Fruit fly (Drosophila melanogaster): Measurements from ENCODE around the gene CG9098.

The CG9098 gene

DNA sequence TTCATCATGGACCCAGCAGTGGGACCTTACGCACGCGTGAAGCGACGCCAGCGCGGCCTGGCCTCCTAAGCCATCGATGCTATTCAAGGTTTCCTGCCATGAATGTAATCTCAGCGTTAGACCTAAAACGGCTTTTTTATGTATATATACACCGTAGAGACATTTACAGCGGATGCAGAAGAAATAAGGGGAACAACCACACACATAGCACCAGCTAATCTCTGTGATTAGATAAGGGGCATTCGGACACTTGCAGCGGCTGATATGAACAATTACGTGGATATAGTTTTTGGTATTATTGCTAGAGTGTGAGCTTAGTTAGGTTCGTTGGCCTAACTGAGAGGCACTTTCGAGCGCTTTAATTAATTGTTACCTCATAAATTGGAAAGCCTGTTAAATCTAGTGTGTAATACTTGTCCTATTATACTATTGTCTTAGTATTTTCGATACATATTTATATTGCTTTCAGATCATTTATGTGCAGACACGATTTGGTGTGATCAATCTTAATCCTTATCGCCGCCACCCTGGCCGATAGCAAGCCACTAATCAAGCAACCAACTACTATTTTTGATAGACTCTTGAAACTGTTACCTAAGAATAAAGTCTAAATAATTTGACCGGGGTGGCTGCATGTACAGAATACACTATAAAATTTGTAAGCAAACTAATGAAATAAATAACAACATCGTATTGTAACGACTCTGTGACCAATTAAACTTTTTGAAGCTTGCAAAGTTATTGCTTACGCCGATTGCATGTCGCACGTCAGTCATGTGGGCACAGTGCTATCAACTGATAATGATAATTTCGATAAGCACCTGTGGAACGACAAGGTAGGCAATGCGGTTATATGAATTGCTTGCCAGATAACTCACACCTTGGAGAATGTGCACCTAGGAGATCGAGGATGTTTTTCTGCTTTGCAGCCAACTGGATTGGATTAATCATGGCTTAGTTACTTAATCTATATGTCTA is 23.7 kb downstream of the CG9098 start (continued):
- TF ChIP-seq trem (tag; optimal IDR thresholded peaks at IDR 0.05) (no peak), exex (tag; optimal IDR thresholded peaks at IDR 0.05) (peak; percentile 78), Hey (tag; optimal IDR thresholded peaks at IDR 0.05) (peak; percentile 98), mirr (GFP tag; optimal IDR thresholded peaks at IDR 0.05) (peak; percentile 37), repo (GFP tag; optimal IDR thresholded peaks at IDR 0.05) (no peak), CG16863 (GFP tag; optimal IDR thresholded peaks at IDR 0.05) (no peak), pho (GFP tag; optimal IDR thresholded peaks at IDR 0.05) (no peak), Abd-B (GFP tag; optimal IDR thresholded peaks at IDR 0.05) (no peak), bbx (GFP tag; IDR thresholded peaks at IDR 0.05; ENCODE audit: partially characterized antibody) (no peak), gem (tag; optimal IDR thresholded peaks at IDR 0.05) (no peak), ara (GFP tag; IDR thresholded peaks at IDR 0.05) (0 out of 2 replicates have a peak, but pooled peaks have one; percentile 31), CG7357 (GFP tag; IDR thresholded peaks at IDR 0.05) (no peak), scrt (GFP tag; optimal IDR thresholded peaks at IDR 0.05) (no peak), pita (GFP tag; optimal IDR thresholded peaks at IDR 0.05) (no peak), CG17568 (GFP tag; optimal IDR thresholded peaks at IDR 0.05) (no peak), CG30403 (GFP tag; optimal IDR thresholded peaks at IDR 0.05) (no peak), slbo (GFP tag; IDR thresholded peaks at IDR 0.05) (no peak), grn (GFP tag; optimal IDR thresholded peaks at IDR 0.05) (peak; percentile 80), ERR (GFP tag; optimal IDR thresholded peaks at IDR 0.05) (no peak), CG4707 (GFP tag; optimal IDR thresholded peaks at IDR 0.05) (no peak), CG34376 (GFP tag; optimal IDR thresholded peaks at IDR 0.05) (peak; percentile 36), Deaf1 (tag; optimal IDR thresholded peaks at IDR 0.05) (no peak), CG10543 (GFP tag; optimal IDR thresholded peaks at IDR 0.05) (no peak), HLH54F (GFP tag; optimal IDR thresholded peaks at IDR 0.05) (no peak), Dad (GFP tag; optimal IDR thresholded peaks at IDR 0.05) (no peak), crol (GFP tag; IDR thresholded peaks at IDR 0.05) (no peak), fd102C (GFP tag; optimal IDR thresholded peaks at IDR 0.05) (no peak), CG11456 (GFP tag; IDR thresholded peaks at IDR 0.05) (no peak), Mrtf (GFP tag; IDR thresholded peaks at IDR 0.05) (no peak), CG12219 (GFP tag; optimal IDR thresholded peaks at IDR 0.05) (no peak), BEAF-32 (GFP tag; optimal IDR thresholded peaks at IDR 0.05) (no peak), zen2 (GFP tag; IDR thresholded peaks at IDR 0.05; ENCODE audit: partially characterized antibody) (no peak), HHEX (GFP tag; optimal IDR thresholded peaks at IDR 0.05) (no peak), Mes4 (GFP tag; optimal IDR thresholded peaks at IDR 0.05) (no peak), Usf (GFP tag; optimal IDR thresholded peaks at IDR 0.05) (no peak), Stat92E (GFP tag; optimal IDR thresholded peaks at IDR 0.05) (no peak), GATAe (GFP tag; conservative IDR thresholded peaks at IDR 0.05) (peak; percentile 64; the same call in 1 of the 2 replicates), Dbx (GFP tag; IDR thresholded peaks at IDR 0.05) (peak; percentile 16; the same call in 1 of the 3 replicates), pnt (GFP tag; optimal IDR thresholded peaks at IDR 0.05) (no peak), cg (GFP tag; optimal IDR thresholded peaks at IDR 0.05) (no peak), CG12659 (GFP tag; optimal IDR thresholded peaks at IDR 0.05) (no peak), Ets65A (GFP tag) (peak; percentile 61), CkIIα-i1 (GFP tag; IDR thresholded peaks at IDR 0.05) (no peak), Pdp1 (GFP tag; optimal IDR thresholded peaks at IDR 0.05) (peak in 1 of 2 experiments; percentile 68), CG11504 (tag; optimal IDR thresholded peaks at IDR 0.05) (no peak), caup (GFP tag; optimal IDR thresholded peaks at IDR 0.05; ENCODE audit: severe bottlenecking) (no peak), Scr (GFP tag; IDR thresholded peaks at IDR 0.05; ENCODE audit: partially characterized antibody) (no peak), CG10321 (GFP tag; IDR thresholded peaks at IDR 0.05) (no peak)

All from whole organism, embryonic.